Worm (Caenorhabditis elegans): ENCODE results near the gene lgc-44.

lgc-44 gene

DNA sequence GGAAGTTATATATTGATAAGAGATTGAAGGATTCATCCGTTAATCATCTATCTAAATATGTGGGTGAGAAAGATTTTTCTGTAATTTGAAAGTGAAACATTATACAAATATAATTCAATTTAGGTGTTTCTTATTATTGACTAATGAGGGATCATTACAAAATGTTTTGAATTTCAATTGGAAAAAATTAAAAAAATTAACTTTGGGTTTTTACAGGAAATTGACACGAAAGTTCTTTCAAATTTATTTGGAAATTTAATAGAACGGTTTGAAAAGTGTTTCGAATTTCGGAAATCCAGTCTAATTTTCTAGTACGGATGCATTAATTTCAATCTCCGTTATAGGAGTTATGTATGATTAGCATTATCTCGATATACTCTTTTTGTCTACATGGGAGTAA, 19.3 kb downstream of the lgc-44 start:
- no peak for TF ChIP-seq lin-32 (GFP tag; optimal IDR thresholded peaks at IDR 0.05)
- TF ChIP-seq unc-120 (tag; optimal IDR thresholded peaks at IDR 0.05; ENCODE audit: poor library complexity, severe bottlenecking), result no peak
- TF ChIP-seq sem-2 (GFP tag; optimal IDR thresholded peaks at IDR 0.05), result no peak
- no peak for TF ChIP-seq nhr-12 (tag; optimal IDR thresholded peaks at IDR 0.05)
- no peak for TF ChIP-seq elt-1 (tag; optimal IDR thresholded peaks at IDR 0.05; ENCODE audit: borderline replicate concordance, insufficient read depth)

DNA sequence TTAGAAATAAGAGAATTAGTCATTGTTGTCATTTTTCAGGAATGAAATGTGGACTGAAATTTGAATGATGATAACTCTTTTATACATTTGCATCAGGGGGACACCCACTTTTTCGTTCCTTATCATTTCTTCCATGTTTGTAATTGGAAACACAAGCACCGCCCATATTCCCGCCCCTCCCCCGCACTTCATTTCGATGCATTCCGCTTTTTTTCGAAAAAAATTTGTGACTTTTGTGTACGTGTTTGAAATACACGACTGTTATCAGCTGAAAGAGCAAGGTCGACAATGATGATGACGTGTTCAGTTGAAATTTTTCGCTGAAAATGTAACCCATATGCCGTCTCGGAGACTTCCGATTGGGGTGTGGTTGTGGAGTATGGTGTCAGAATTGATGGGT, 21.7 kb downstream of the lgc-44 start, which contains the start of gene zip-10:
zip-10 (minus strand) TSS at position 43 of the 400 bp plus-strand sequence.
- no peak for TF ChIP-seq nhr-76 (tag; optimal IDR thresholded peaks at IDR 0.05)
- TF ChIP-seq cnd-1 (tag; optimal IDR thresholded peaks at IDR 0.05), result no peak
- no peak for TF ChIP-seq M03D4.4 (tag; optimal IDR thresholded peaks at IDR 0.05)
- TF ChIP-seq mab-5 (tag; optimal IDR thresholded peaks at IDR 0.05), result no peak
- no peak for TF ChIP-seq mep-1 (tag; optimal IDR thresholded peaks at IDR 0.05)
- TF ChIP-seq flh-1 (GFP tag; optimal IDR thresholded peaks at IDR 0.05), result no peak
- no peak for TF ChIP-seq tbx-8 (GFP tag; optimal IDR thresholded peaks at IDR 0.05)

DNA sequence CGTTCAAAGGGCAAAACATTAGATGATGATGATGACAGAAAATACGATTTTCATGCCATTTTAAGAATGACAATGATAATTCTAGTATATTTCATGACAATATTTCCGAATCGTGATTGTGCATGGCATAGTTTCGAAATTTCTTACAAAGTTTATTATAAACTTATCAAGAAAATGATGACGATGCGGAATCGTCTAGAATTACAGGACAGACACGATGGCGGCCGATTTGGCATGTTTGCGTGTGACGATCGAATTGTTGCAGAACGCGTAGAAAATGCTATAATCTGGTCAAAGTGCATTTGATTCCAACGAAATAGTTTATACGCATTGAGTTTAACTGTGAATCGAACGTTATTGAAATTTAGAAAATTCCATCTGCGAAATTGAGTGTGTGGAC, 23.1 kb downstream of the lgc-44 start:
- no peak for TF ChIP-seq tbx-8 (GFP tag; optimal IDR thresholded peaks at IDR 0.05)
- TF ChIP-seq elt-3 (tag; optimal IDR thresholded peaks at IDR 0.05), result no peak
- no peak for TF ChIP-seq nhr-2 (tag; optimal IDR thresholded peaks at IDR 0.05)
- no peak for TF ChIP-seq hlh-1 (tag; optimal IDR thresholded peaks at IDR 0.05)
- no peak for TF ChIP-seq ceh-39 (tag; optimal IDR thresholded peaks at IDR 0.05)
- no peak for TF ChIP-seq ztf-11 (tag; optimal IDR thresholded peaks at IDR 0.05)
- no peak for TF ChIP-seq ceh-83 (GFP tag; optimal IDR thresholded peaks at IDR 0.05)
- no peak for TF ChIP-seq unc-120 (tag; optimal IDR thresholded peaks at IDR 0.05; ENCODE audit: poor library complexity, severe bottlenecking)

DNA sequence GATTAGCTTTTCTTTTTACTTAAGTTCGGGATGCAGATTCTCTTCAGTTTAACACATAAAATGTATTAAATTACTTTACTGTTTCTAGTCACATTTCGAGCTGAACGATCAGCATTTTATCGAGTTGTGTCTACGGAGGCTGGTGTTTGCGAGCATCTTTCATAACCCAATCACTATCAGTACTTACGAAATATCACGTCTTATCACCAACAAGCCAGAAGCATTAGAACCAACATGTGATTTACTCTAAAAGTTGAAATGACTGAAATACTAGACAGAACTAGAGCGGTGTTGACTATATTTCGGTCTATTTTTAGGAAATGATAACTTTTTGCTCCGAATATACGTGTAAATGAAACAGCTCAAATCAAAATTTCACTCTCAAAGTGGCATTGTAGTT, 24.0 kb downstream of the lgc-44 start:
- no peak for TF ChIP-seq bed-3 (GFP tag; optimal IDR thresholded peaks at IDR 0.05)
- TF ChIP-seq ham-2 (GFP tag; optimal IDR thresholded peaks at IDR 0.05), result no peak
- TF ChIP-seq ztf-11 (tag; optimal IDR thresholded peaks at IDR 0.05), result no peak
- TF ChIP-seq elt-3 (tag; optimal IDR thresholded peaks at IDR 0.05), result no peak
- TF ChIP-seq flh-1 (GFP tag; optimal IDR thresholded peaks at IDR 0.05), result no peak
- TF ChIP-seq lin-13 (tag; optimal IDR thresholded peaks at IDR 0.05), result no peak

DNA sequence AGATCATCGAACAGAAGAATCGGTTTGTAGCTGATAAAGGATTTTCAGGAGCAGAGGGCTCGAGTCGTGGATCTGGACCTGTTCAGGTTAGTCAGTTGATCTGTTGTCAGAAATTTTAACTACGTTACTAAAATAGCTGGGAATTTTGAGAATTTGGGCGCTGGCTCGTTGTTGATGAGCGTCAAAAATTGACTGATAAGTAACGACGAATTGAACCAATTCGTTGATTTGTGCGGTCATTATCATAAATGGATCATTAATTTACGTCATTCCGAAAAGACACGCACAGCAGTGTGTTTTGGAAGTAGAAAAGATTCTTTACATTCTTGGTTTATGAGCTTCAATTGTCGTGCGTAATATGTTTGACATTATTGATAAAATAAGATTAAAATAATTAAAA, 24.6 kb downstream of the lgc-44 start:
- TF ChIP-seq nhr-76 (tag; optimal IDR thresholded peaks at IDR 0.05) (no peak), nhr-12 (tag; optimal IDR thresholded peaks at IDR 0.05) (no peak), ztf-11 (tag; optimal IDR thresholded peaks at IDR 0.05) (no peak), nhr-2 (tag; optimal IDR thresholded peaks at IDR 0.05) (no peak), zip-8 (tag; optimal IDR thresholded peaks at IDR 0.05) (no peak), lin-32 (GFP tag; optimal IDR thresholded peaks at IDR 0.05) (no peak), lsy-2 (tag; optimal IDR thresholded peaks at IDR 0.05) (no peak), unc-62 (GFP tag; optimal IDR thresholded peaks at IDR 0.05) (no peak), mab-5 (tag; optimal IDR thresholded peaks at IDR 0.05) (no peak), hlh-1 (tag; optimal IDR thresholded peaks at IDR 0.05) (no peak), drap-1 (GFP tag; optimal IDR thresholded peaks at IDR 0.05) (no peak), ces-1 (GFP tag; optimal IDR thresholded peaks at IDR 0.05) (no peak), ceh-83 (GFP tag; optimal IDR thresholded peaks at IDR 0.05) (no peak), nhr-28 (tag; optimal IDR thresholded peaks at IDR 0.05) (no peak), unc-39 (tag; optimal IDR thresholded peaks at IDR 0.05) (no peak), mep-1 (tag; optimal IDR thresholded peaks at IDR 0.05) (no peak)

DNA sequence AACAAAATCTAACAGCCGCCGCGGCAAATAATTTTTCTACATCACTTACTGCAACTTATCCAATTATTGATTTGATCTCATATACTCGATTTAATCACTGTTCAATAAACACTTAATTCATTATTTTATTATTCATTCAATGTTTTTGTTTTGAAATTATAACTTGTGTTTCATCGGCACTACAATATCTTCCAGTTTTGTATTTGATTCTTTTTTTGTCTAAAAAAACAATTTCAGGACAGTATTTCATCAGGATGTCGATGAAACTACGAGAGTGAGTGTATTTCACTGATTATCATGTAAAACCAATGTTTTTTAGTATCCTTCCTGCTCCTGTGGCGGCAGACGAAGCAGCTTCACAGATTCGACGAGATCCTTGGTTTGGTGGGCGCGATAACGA, 27.2 kb downstream of the lgc-44 start, which contains the start of gene skp-1:
skp-1 (plus strand) TSS at position 238 of the 400 bp plus-strand sequence.
- TF ChIP-seq cnd-1 (tag; optimal IDR thresholded peaks at IDR 0.05) (no peak), lin-13 (tag; optimal IDR thresholded peaks at IDR 0.05) (no peak), ceh-43 (GFP tag; optimal IDR thresholded peaks at IDR 0.05) (no peak), mls-2 (tag; optimal IDR thresholded peaks at IDR 0.05) (no peak), ham-2 (GFP tag; optimal IDR thresholded peaks at IDR 0.05) (no peak), lin-32 (GFP tag; optimal IDR thresholded peaks at IDR 0.05) (no peak), sptf-1 (tag; optimal IDR thresholded peaks at IDR 0.05) (no peak), bed-3 (GFP tag; optimal IDR thresholded peaks at IDR 0.05) (no peak), elt-3 (tag; optimal IDR thresholded peaks at IDR 0.05) (no peak), M03D4.4 (tag; optimal IDR thresholded peaks at IDR 0.05) (no peak), ceh-83 (GFP tag; optimal IDR thresholded peaks at IDR 0.05) (no peak), unc-62 (GFP tag; optimal IDR thresholded peaks at IDR 0.05) (no peak), mab-5 (tag; optimal IDR thresholded peaks at IDR 0.05) (no peak), ceh-39 (tag; optimal IDR thresholded peaks at IDR 0.05) (no peak), nhr-237 (tag; optimal IDR thresholded peaks at IDR 0.05) (no peak)

Measured in whole organism, mixed stage, embryonic.